Fruit fly (Drosophila melanogaster) S2 (cell line): ENCODE data around the gene CG34452.

ENCODE experiments used
- CG8478 ChIP-seq: fragments of >200 bp; optimal IDR thresholded peaks from 2 replicates; lab custom pipeline; 2018
- CTCF ChIP-seq, 2 experiments: fragments of >200 bp; optimal IDR thresholded peaks; 2 replicates each; lab custom pipeline; 2018

DNA sequence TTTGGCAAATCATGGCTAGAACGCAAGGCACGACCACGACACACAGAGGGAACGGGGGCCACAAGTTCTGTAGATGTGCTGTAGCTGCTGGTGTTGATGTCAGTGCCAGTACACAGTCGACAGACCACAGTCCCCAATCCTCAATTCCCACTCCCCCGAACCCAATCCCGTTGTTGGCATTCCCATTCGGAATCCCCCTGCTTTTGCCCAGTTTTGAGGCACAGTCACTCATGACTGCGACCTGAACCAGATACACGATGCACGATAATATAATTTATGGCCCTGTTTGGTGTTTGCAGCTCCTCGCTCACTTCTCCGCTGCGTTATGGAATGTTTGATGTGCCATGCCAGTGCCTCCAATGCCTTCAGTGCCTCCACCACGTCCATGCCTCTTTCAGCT, 33.2 kb upstream of the CG34452 start:
- TF ChIP-seq CTCF (optimal IDR thresholded peaks at IDR 0.05; lab: Kevin White, UChicago) (no peak), CG8478 (lab: Kevin White, UChicago) (no peak)
